Worm (Caenorhabditis elegans): ENCODE results near the gene F58H1.5.

The F58H1.5 gene

DNA sequence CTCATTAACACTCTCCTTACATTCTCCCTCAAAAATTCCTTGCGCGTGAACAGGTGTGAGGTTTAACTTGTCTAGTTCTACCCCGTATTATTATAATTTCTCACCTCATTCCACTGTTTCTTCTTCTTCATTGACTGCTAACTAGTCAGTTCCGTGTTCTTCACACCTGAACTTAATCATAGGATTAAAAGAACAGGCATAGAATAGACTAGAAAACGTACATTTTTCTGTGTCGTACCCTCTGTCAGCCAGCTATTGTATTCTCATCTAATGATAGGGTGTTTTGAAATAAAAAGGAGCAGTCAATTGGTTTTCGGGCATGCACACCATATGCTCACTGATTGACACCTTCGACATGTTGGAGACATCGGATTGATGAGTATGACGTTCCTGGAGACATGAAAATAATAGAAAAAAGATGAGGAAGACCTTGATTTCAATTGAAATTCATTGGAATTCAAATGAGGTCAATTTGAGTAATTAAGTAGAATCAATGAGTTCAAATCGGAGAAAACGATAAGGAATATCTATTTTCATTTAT, 10.7 kb upstream of the F58H1.5 start:
- no peak for TF ChIP-seq pha-4 (tag; optimal IDR thresholded peaks at IDR 0.05)
- no peak for TF ChIP-seq ces-1 (GFP tag; optimal IDR thresholded peaks at IDR 0.05)
- TF ChIP-seq elt-3 (tag; optimal IDR thresholded peaks at IDR 0.05): no peak
- peak; percentile 50 for TF ChIP-seq nhr-2 (tag; optimal IDR thresholded peaks at IDR 0.05)
- TF ChIP-seq zip-8 (tag; optimal IDR thresholded peaks at IDR 0.05): no peak
- TF ChIP-seq lin-32 (GFP tag; optimal IDR thresholded peaks at IDR 0.05): peak; percentile 70
- peak; percentile 83 for TF ChIP-seq unc-62 (GFP tag; optimal IDR thresholded peaks at IDR 0.05)
- no peak for TF ChIP-seq bed-3 (GFP tag; optimal IDR thresholded peaks at IDR 0.05)
- no peak for TF ChIP-seq ztf-11 (tag; optimal IDR thresholded peaks at IDR 0.05)

DNA sequence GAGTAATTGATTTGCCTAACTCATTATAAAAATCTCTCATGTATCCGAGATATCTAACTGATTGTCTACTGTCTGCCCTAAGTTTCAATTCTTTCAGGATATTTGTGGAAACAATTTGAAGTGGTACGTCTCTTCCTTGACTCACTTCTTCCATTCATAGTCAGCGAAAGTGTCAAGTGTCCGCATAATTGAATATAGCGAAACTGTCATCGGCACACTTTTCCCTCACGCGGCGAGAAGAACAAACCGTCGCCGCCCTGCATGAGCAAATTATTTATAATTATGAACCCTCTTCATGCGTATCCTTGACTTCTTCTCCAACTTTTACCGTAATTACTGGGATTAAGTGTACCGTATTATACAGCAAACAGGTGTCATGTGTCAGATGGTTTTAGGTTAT, 9.6 kb upstream of the F58H1.5 start:
- TF ChIP-seq tbx-8 (GFP tag; optimal IDR thresholded peaks at IDR 0.05): no peak
- no peak for TF ChIP-seq ceh-39 (tag; optimal IDR thresholded peaks at IDR 0.05)
- no peak for TF ChIP-seq cnd-1 (tag; optimal IDR thresholded peaks at IDR 0.05)
- no peak for TF ChIP-seq nhr-12 (tag; optimal IDR thresholded peaks at IDR 0.05)
- no peak for TF ChIP-seq lin-32 (GFP tag; optimal IDR thresholded peaks at IDR 0.05)
- no peak for TF ChIP-seq mep-1 (tag; optimal IDR thresholded peaks at IDR 0.05)
- TF ChIP-seq mls-2 (tag; optimal IDR thresholded peaks at IDR 0.05): peak; percentile 17
- TF ChIP-seq ces-1 (GFP tag; optimal IDR thresholded peaks at IDR 0.05): peak; percentile 68

DNA sequence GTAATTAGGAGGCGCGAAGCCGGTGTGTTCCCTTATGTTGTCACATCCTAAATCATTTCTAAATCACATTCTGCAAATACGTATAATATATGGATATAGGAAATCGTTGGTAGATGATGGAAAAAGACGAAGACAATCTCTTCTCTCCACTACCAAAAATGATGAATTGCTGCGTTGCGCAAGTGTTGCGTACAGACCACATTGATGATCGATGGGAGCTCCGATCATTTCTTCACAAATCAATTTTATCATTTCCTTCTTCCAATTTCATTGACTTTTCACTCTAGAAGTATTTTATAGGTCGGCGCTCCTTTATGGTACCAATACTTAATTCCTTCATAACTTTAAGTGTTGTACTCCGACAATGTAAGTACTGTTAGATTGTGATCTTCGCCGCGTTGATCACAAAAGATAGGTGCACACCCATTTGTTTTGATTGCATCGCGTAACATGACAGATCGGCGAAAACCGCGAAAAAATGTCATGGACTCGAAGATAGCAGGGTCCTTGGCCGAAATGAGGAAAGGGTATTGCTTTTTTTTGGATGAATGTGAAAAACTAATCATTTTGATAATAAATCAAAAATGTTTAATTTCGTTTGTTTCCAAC, 8.6 kb upstream of the F58H1.5 start:
- TF ChIP-seq unc-62 (GFP tag; optimal IDR thresholded peaks at IDR 0.05) (peak; percentile 12), elt-1 (tag; optimal IDR thresholded peaks at IDR 0.05; ENCODE audit: borderline replicate concordance, insufficient read depth) (peak; percentile 93), zip-8 (tag; optimal IDR thresholded peaks at IDR 0.05) (peak; percentile 81), ham-2 (GFP tag; optimal IDR thresholded peaks at IDR 0.05) (no peak), blmp-1 (tag; optimal IDR thresholded peaks at IDR 0.05) (no peak), nhr-2 (tag; optimal IDR thresholded peaks at IDR 0.05) (peak; percentile 29)

DNA sequence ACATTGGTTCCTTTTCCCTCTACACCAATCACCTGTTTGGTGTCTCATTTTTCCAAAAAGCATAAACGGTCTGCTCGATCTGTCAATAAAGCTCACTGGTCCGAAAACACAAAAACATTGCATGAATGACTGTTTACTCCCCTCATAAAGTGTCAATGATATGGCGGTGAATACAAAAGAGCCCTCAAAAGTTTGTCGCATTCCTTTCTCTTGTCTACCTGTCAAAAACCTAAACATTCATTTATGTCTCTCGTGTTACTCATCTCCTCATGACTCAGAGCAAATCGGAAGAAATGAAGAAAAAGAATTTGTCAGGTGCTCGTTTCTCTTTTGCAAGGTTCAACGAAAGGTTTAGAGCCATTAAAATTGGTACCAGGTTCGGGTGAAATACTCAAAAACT, 7.0 kb upstream of the F58H1.5 start:
- TF ChIP-seq ceh-39 (tag; optimal IDR thresholded peaks at IDR 0.05) (no peak), pha-4 (tag; optimal IDR thresholded peaks at IDR 0.05) (no peak), nhr-237 (tag; optimal IDR thresholded peaks at IDR 0.05) (no peak), bed-3 (GFP tag; optimal IDR thresholded peaks at IDR 0.05) (no peak), blmp-1 (tag; optimal IDR thresholded peaks at IDR 0.05) (no peak), lin-13 (tag; optimal IDR thresholded peaks at IDR 0.05) (no peak), nhr-28 (tag; optimal IDR thresholded peaks at IDR 0.05) (no peak), unc-62 (GFP tag; optimal IDR thresholded peaks at IDR 0.05) (no peak), mab-5 (tag; optimal IDR thresholded peaks at IDR 0.05) (no peak), drap-1 (GFP tag; optimal IDR thresholded peaks at IDR 0.05) (no peak), zip-8 (tag; optimal IDR thresholded peaks at IDR 0.05) (no peak), unc-39 (tag; optimal IDR thresholded peaks at IDR 0.05) (no peak), elt-3 (tag; optimal IDR thresholded peaks at IDR 0.05) (no peak), mls-2 (tag; optimal IDR thresholded peaks at IDR 0.05) (no peak), nhr-12 (tag; optimal IDR thresholded peaks at IDR 0.05) (no peak), tbx-8 (GFP tag; optimal IDR thresholded peaks at IDR 0.05) (no peak)

DNA sequence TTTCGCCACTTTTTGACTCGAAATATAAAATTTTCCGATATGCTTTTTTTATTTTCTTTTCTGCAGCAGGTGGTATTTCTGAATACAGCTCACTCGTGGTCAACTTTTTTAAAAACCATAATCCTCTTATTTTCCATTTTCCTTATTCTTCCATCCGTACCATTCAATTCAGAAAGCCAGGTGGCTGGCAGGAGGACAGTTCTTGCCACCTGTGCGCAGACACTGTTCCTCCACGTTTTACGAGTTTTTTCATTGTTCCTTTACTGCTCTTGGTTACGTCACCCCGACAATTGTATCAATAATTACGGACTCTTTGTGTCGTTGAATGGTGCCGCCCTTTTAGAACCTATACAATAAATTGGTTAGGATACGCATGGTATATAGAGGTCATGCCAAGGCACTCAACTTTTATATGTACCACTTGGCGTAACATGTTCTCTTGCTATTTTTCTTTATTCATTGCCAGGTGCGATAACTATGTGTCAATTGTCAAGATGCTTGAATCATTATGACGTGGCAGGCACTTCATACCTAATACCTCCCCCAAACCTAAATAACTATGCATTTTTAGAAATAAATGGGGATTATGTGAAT, 5.2 kb upstream of the F58H1.5 start:
- TF ChIP-seq elt-3 (tag; optimal IDR thresholded peaks at IDR 0.05) (no peak), cnd-1 (tag; optimal IDR thresholded peaks at IDR 0.05) (peak; percentile 7), lin-32 (GFP tag; optimal IDR thresholded peaks at IDR 0.05) (peak; percentile 94), elt-1 (tag; optimal IDR thresholded peaks at IDR 0.05; ENCODE audit: borderline replicate concordance, insufficient read depth) (no peak), pha-4 (tag; optimal IDR thresholded peaks at IDR 0.05) (no peak), sem-2 (GFP tag; optimal IDR thresholded peaks at IDR 0.05) (no peak), blmp-1 (tag; optimal IDR thresholded peaks at IDR 0.05) (no peak), ces-1 (GFP tag; optimal IDR thresholded peaks at IDR 0.05) (no peak), nhr-2 (tag; optimal IDR thresholded peaks at IDR 0.05) (peak; percentile 96), lin-13 (tag; optimal IDR thresholded peaks at IDR 0.05) (no peak), nhr-12 (tag; optimal IDR thresholded peaks at IDR 0.05) (no peak), ham-2 (GFP tag; optimal IDR thresholded peaks at IDR 0.05) (no peak), hlh-1 (tag; optimal IDR thresholded peaks at IDR 0.05) (no peak), nhr-76 (tag; optimal IDR thresholded peaks at IDR 0.05) (no peak), unc-120 (tag; optimal IDR thresholded peaks at IDR 0.05; ENCODE audit: poor library complexity, severe bottlenecking) (no peak), sptf-1 (tag; optimal IDR thresholded peaks at IDR 0.05) (no peak), ceh-39 (tag; optimal IDR thresholded peaks at IDR 0.05) (no peak), flh-1 (GFP tag; optimal IDR thresholded peaks at IDR 0.05) (no peak), unc-62 (GFP tag; optimal IDR thresholded peaks at IDR 0.05) (no peak), mab-5 (tag; optimal IDR thresholded peaks at IDR 0.05) (no peak), nhr-28 (tag; optimal IDR thresholded peaks at IDR 0.05) (no peak), zip-8 (tag; optimal IDR thresholded peaks at IDR 0.05) (peak; percentile 54), ceh-43 (GFP tag; optimal IDR thresholded peaks at IDR 0.05) (no peak)

All from whole organism, mixed stage, embryonic.